Worm (Caenorhabditis elegans) whole organism, midembryonic: ENCODE data around the gene gsto-1.
"Not testable (repeated sequence)": the region's sequence is repeated elsewhere in the genome, so short reads cannot be mapped to it uniquely, and the experiment has no call there.

Experiments used
- T22C8.4 ChIP-seq: fragments of 200-800 bp; sonication (Bioruptor generic); IDR thresholded peaks from 2 replicates; pipeline ENCODE4 v1.3.6; 2022; ENCODE audit warnings: missing genetic modification characterization, missing compliant biosample characterization
- cog-1 ChIP-seq: sonication (generic microtip); optimal IDR thresholded peaks from 2 replicates; lab custom pipeline; 2016; ENCODE audit warnings: missing genetic modification characterization, missing compliant biosample characterization
- flt-1 ChIP-seq: fragments of 200-800 bp; sonication (Bioruptor generic); IDR thresholded peaks from 2 replicates; pipeline ENCODE4 v1.3.6; 2022; ENCODE audit warnings: missing genetic modification characterization, missing compliant biosample characterization
- klf-2 ChIP-seq: fragments of 200-800 bp; sonication (Bioruptor generic); conservative IDR thresholded peaks from 2 replicates; pipeline ENCODE4 v1.3.6; 2022; ENCODE audit warnings: missing genetic modification reagents, missing genetic modification characterization, missing compliant biosample characterization
- med-1 ChIP-seq: sonication (generic microtip); optimal IDR thresholded peaks from 2 replicates; lab custom pipeline; 2017; ENCODE audit warnings: missing genetic modification characterization, mild to moderate bottlenecking, missing compliant biosample characterization, antibody characterized with exemption, missing genetic modification reagents; ENCODE audit not compliant: insufficient read depth
- ref-1 ChIP-seq: fragments of 200-800 bp; sonication (Bioruptor generic); conservative IDR thresholded peaks from 2 replicates; pipeline ENCODE4 v1.3.6; 2022; ENCODE audit warnings: missing genetic modification reagents, missing genetic modification characterization, missing compliant biosample characterization
- tab-1 ChIP-seq: fragments of 200-800 bp; sonication (Bioruptor generic); IDR thresholded peaks from 2 replicates; pipeline ENCODE4 v1.3.6; 2022; ENCODE audit warnings: missing genetic modification characterization, missing compliant biosample characterization
- ztf-23 ChIP-seq: fragments of 200-800 bp; sonication (Bioruptor generic); IDR thresholded peaks from 2 replicates; pipeline ENCODE4 v1.3.6; 2022; ENCODE audit warnings: missing genetic modification reagents, missing genetic modification characterization, missing compliant biosample characterization
- ztf-29 ChIP-seq: fragments of 200-800 bp; sonication (Bioruptor generic); IDR thresholded peaks from 2 replicates; pipeline ENCODE4 v1.3.6; 2022; ENCODE audit warnings: missing genetic modification reagents, missing genetic modification characterization, missing compliant biosample characterization

Gene gsto-1

ce11 chrIII:7958922-7959609, 12.2 kb upstream of the gsto-1 start, which contains the start of gene F54H12.10:
F54H12.10 (minus strand) TSS chrIII:7958972.
- TF ChIP-seq flt-1; ztf-29 (GFP tag; lab: Robert Waterston, UW); T22C8.4 (GFP tag; lab: Robert Waterston, UW): not testable (repeated sequence)

DNA sequence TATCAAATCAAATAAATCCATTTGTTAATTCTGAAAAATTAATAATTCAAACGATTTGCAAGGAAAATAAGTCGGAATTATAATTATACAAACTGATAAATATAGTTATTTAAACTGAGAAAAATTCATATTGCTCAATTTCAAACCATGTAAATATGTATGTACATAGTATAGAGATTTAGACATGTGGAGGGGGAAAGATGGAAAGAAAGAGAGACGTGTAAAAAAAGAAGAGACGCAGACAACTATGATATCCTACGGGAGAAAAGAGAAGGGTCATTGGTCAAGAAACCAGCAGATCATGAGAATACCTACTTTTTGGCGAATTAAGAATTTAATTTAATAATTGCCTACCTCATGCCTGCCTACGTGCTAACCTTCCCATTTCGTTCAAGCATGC, 11.3 kb upstream of the gsto-1 start, which contains the start of gene C29E4.11:
Gene C29E4.11 (minus strand): TSS at position 30 of the 400 bp plus-strand sequence.
- TF ChIP-seq klf-2 (GFP tag; lab: Robert Waterston, UW) = no peak
- no peak for TF ChIP-seq med-1
- TF ChIP-seq tab-1 (GFP tag; lab: Robert Waterston, UW) = no peak
- TF ChIP-seq cog-1 (tag; lab: Kevin White, UChicago) = peak; percentile 24

- no peak for TF ChIP-seq T22C8.4 (GFP tag; lab: Robert Waterston, UW)
- TF ChIP-seq ref-1 (GFP tag; lab: Robert Waterston, UW) = no peak
Measured at ce11 chrIII:7956965-7957364, 10.1 kb upstream of the gsto-1 start, which contains the start of gene C29E4.9. C29E4.9 (minus strand) TSS chrIII:7957065.

DNA sequence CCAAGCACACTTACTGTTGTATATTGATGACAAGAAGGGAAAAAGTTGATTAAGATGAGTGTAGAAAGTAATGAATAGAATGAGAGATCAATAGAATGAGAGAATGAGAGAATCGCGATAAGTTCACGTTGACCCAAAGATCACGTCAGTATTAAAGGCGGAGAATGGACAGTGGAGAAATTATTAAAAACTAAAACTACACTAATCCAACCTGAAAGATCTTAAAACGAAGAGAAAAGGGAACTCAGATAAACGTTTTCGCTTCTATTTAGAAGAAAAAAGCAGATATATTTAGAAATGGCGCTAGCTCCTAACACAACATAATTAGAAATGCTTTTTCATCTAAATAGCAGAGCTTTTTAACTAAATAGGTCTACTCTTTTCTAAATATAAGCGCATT, 6.4 kb upstream of the gsto-1 start, which contains the start of gene let-754:
Gene let-754 (minus strand): TSS at position 101 of the 400 bp plus-strand sequence.
- TF ChIP-seq flt-1 = no peak
- TF ChIP-seq ztf-23 = no peak
- no peak for TF ChIP-seq med-1
- TF ChIP-seq klf-2 (GFP tag; lab: Robert Waterston, UW) = no peak
- TF ChIP-seq cog-1 (tag; lab: Kevin White, UChicago) = no peak
- TF ChIP-seq tab-1 (GFP tag; lab: Robert Waterston, UW) = no peak
- TF ChIP-seq ztf-29 (GFP tag; lab: Robert Waterston, UW) = no peak
- no peak for TF ChIP-seq T22C8.4 (GFP tag; lab: Robert Waterston, UW)
- no peak for TF ChIP-seq ref-1 (GFP tag; lab: Robert Waterston, UW)

ce11 chrIII:7952077-7952765, 5.4 kb upstream of the gsto-1 start, which contains the start of gene C29E4.15:
C29E4.15 (plus strand) TSS chrIII:7952623.
- TF ChIP-seq ztf-23 (no peak), ztf-29 (GFP tag; lab: Robert Waterston, UW) (no peak), med-1 (no peak), ref-1 (GFP tag; lab: Robert Waterston, UW) (no peak), cog-1 (tag; lab: Kevin White, UChicago) (no peak), tab-1 (GFP tag; lab: Robert Waterston, UW) (no peak), T22C8.4 (GFP tag; lab: Robert Waterston, UW) (no peak), flt-1 (no peak), klf-2 (GFP tag; lab: Robert Waterston, UW) (no peak)

DNA sequence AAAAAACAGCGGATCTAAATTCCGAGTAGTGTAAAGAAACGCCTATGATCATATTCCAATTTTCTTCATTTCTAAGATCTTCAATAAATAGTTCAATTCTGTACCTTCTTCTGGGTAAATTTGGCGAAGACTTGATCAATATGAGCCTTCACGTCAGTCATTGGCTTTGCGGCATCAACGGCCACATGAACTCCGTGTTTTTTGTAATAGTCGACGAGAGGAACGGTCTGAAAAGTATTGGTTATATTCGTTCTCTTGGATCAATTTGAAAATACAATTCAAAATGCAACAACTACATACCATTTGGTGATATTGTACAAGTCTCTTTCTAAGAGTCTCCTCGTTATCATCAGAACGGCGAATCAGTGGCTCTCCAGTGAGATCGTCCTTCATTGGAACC, 3.6 kb upstream of the gsto-1 start:
- no peak for TF ChIP-seq cog-1 (tag; lab: Kevin White, UChicago)
- TF ChIP-seq ztf-23 = no peak
- TF ChIP-seq ref-1 (GFP tag; lab: Robert Waterston, UW) = no peak
- TF ChIP-seq tab-1 (GFP tag; lab: Robert Waterston, UW) = no peak
- no peak for TF ChIP-seq klf-2 (GFP tag; lab: Robert Waterston, UW)
- TF ChIP-seq med-1 = no peak
- no peak for TF ChIP-seq ztf-29 (GFP tag; lab: Robert Waterston, UW)
- no peak for TF ChIP-seq T22C8.4 (GFP tag; lab: Robert Waterston, UW)
- no peak for TF ChIP-seq flt-1

ce11 chrIII:7948802-7949201, 2.0 kb upstream of the gsto-1 start, which contains the start of gene col-90:
col-90 (plus strand) TSS chrIII:7948838.
- no peak for TF ChIP-seq klf-2 (GFP tag; lab: Robert Waterston, UW)
- TF ChIP-seq flt-1 = no peak
- no peak for TF ChIP-seq cog-1 (tag; lab: Kevin White, UChicago)
- no peak for TF ChIP-seq ref-1 (GFP tag; lab: Robert Waterston, UW)
- TF ChIP-seq ztf-23 = no peak
- TF ChIP-seq T22C8.4 (GFP tag; lab: Robert Waterston, UW) = no peak
- no peak for TF ChIP-seq med-1
- TF ChIP-seq tab-1 (GFP tag; lab: Robert Waterston, UW) = no peak
- TF ChIP-seq ztf-29 (GFP tag; lab: Robert Waterston, UW) = no peak

DNA sequence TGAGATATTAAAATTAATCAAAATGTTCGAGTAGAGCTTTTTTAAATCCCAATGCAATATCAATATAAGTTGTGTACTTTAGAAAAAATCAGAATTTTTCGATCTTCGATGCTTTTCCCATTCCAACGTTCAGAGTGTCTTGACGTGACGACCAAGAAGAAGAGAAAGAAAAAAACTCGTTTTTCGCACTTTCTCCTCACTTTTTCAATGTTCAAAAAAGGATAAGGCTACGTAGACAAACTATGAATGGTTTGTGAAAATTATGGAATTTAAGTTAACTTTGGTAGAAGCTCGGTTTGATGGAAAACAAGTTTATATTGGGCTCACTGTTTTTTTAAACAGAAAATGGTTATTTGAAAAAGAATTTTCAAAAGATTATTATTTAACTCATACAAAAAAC, 859 bp upstream of the gsto-1 start:
- TF ChIP-seq T22C8.4 (GFP tag; lab: Robert Waterston, UW) (no peak), klf-2 (GFP tag; lab: Robert Waterston, UW) (no peak), tab-1 (GFP tag; lab: Robert Waterston, UW) (no peak), ztf-23 (no peak), ztf-29 (GFP tag; lab: Robert Waterston, UW) (no peak), ref-1 (GFP tag; lab: Robert Waterston, UW) (no peak), cog-1 (tag; lab: Kevin White, UChicago) (no peak), flt-1 (no peak), med-1 (no peak)

ce11 chrIII:7941417-7941816, 5.4 kb downstream of the gsto-1 start, which contains the start of gene kle-2:
kle-2 (plus strand) TSS chrIII:7941717.
- TF ChIP-seq med-1 (no peak), flt-1 (no peak), tab-1 (GFP tag; lab: Robert Waterston, UW) (no peak), cog-1 (tag; lab: Kevin White, UChicago) (no peak), ref-1 (GFP tag; lab: Robert Waterston, UW) (no peak), ztf-29 (GFP tag; lab: Robert Waterston, UW) (no peak), ztf-23 (no peak), klf-2 (GFP tag; lab: Robert Waterston, UW) (no peak), T22C8.4 (GFP tag; lab: Robert Waterston, UW) (no peak)
